Worm (Caenorhabditis elegans) whole organism, L1 larva: ENCODE data around the gene F42G2.7.

Experiments used
- C04F5.9 ChIP-seq: sonication (generic microtip); optimal IDR thresholded peaks from 2 replicates; lab custom pipeline; 2016; ENCODE audit warnings: missing genetic modification characterization, missing compliant biosample characterization
- aha-1 ChIP-seq: fragments of 150-350 bp; optimal IDR thresholded peaks from 2 replicates; lab custom pipeline; 2014; ENCODE audit warnings: missing biosample characterization, missing genetic modification characterization
- alr-1 ChIP-seq: fragments of 200-800 bp; sonication (Bioruptor generic); optimal IDR thresholded peaks from 2 replicates; lab custom pipeline; 2018; ENCODE audit warnings: borderline replicate concordance, mild to moderate bottlenecking, missing genetic modification characterization, missing compliant biosample characterization
- aly-2 ChIP-seq: fragments of 150-350 bp; optimal IDR thresholded peaks from 2 replicates; lab custom pipeline; 2014; ENCODE audit warnings: missing biosample characterization, missing genetic modification characterization
- ceh-8 ChIP-seq: fragments of 200-800 bp; sonication (Bioruptor generic); optimal IDR thresholded peaks from 2 replicates; lab custom pipeline; 2018; ENCODE audit warnings: mild to moderate bottlenecking, missing genetic modification characterization, moderate library complexity, missing compliant biosample characterization
- ceh-82 ChIP-seq, 3 experiments: fragments of 150-350 bp in 1 of 3; sonication (generic microtip) in 2 of 3; optimal IDR thresholded peaks; 2 replicates each; lab custom pipeline; 2014 to 2017; ENCODE audit warnings: missing biosample characterization in 3 of 3, missing genetic modification characterization in 3 of 3
- efl-1 ChIP-seq, 4 experiments: fragments of 150-350 bp; optimal IDR thresholded peaks in 3 of 4; peaks in 1 of 4; 1 replicate in 1 of 4; 2 replicates in 3 of 4; lab custom pipeline; 2014; ENCODE audit warnings: missing biosample characterization in 2 of 4, missing genetic modification characterization in 2 of 4, missing genetic modification reagents in 2 of 4
- efl-3 ChIP-seq: fragments of 200-800 bp; sonication (Bioruptor generic); optimal IDR thresholded peaks from 2 replicates; lab custom pipeline; 2018; ENCODE audit warnings: mild to moderate bottlenecking, missing genetic modification characterization, missing compliant biosample characterization
- egl-13 ChIP-seq: sonication (generic microtip); optimal IDR thresholded peaks from 2 replicates; lab custom pipeline; 2016; ENCODE audit warnings: missing genotype, missing genetic modification reagents, missing genetic modification characterization, missing compliant biosample characterization
- egl-27 ChIP-seq, 2 experiments: fragments of 150-350 bp in 1 of 2; sonication (generic microtip); optimal IDR thresholded peaks; 3 replicates each; lab custom pipeline; 2017 to 2018; ENCODE audit warnings: missing biosample characterization in 2 of 2, missing genetic modification characterization in 2 of 2, missing genetic modification reagents in 2 of 2
- elt-2 ChIP-seq: sonication (generic microtip); optimal IDR thresholded peaks from 2 replicates; lab custom pipeline; 2016; ENCODE audit warnings: missing genetic modification characterization, mild to moderate bottlenecking, inconsistent platforms, missing compliant biosample characterization, missing genetic modification reagents
- fos-1 ChIP-seq: fragments of 150-350 bp; optimal IDR thresholded peaks from 2 replicates; lab custom pipeline; 2014; ENCODE audit warnings: missing biosample characterization, missing genetic modification characterization
- hlh-17 ChIP-seq: fragments of 200-800 bp; sonication (Bioruptor generic); optimal IDR thresholded peaks from 2 replicates; lab custom pipeline; 2018; ENCODE audit warnings: missing genetic modification characterization, mild to moderate bottlenecking, missing compliant biosample characterization, moderate library complexity, borderline replicate concordance
- hpl-2 ChIP-seq: fragments of 150-350 bp; optimal IDR thresholded peaks from 2 replicates; lab custom pipeline; 2014; ENCODE audit warnings: missing biosample characterization, missing genetic modification reagents, missing genetic modification characterization
- jun-1 ChIP-seq: fragments of 150-350 bp; optimal IDR thresholded peaks from 2 replicates; lab custom pipeline; 2014; ENCODE audit warnings: missing biosample characterization, missing genetic modification reagents, missing genetic modification characterization
- lin-14 ChIP-seq: fragments of 200-800 bp; sonication (Bioruptor generic); optimal IDR thresholded peaks from 2 replicates; lab custom pipeline; 2018; ENCODE audit warnings: mild to moderate bottlenecking, missing genetic modification characterization, moderate library complexity, missing compliant biosample characterization
- lin-35 ChIP-seq, 2 experiments: fragments of 150-350 bp; optimal IDR thresholded peaks; 2 replicates each; lab custom pipeline; 2014; ENCODE audit warnings: missing biosample characterization in 2 of 2, missing genetic modification characterization in 2 of 2, missing genetic modification reagents in 2 of 2
- lin-39 ChIP-seq: fragments of 150-350 bp; optimal IDR thresholded peaks from 2 replicates; lab custom pipeline; 2014; ENCODE audit warnings: missing biosample characterization, missing genetic modification reagents, missing genetic modification characterization
- lsy-2 ChIP-seq, 2 experiments: fragments of 150-350 bp; optimal IDR thresholded peaks; 2 replicates each; lab custom pipeline; 2014; ENCODE audit warnings: missing biosample characterization in 2 of 2, missing genetic modification characterization in 2 of 2
- mdl-1 ChIP-seq, 2 experiments: fragments of 150-350 bp; optimal IDR thresholded peaks; 2 replicates each; lab custom pipeline; 2014 to 2017; ENCODE audit warnings: missing biosample characterization in 2 of 2, missing genetic modification characterization in 2 of 2, inconsistent platforms in 1 of 2
- nhr-12 ChIP-seq: sonication (generic microtip); optimal IDR thresholded peaks from 2 replicates; lab custom pipeline; 2017; ENCODE audit warnings: missing biosample characterization, missing genetic modification characterization
- nhr-19 ChIP-seq: fragments of 200-800 bp; sonication (Bioruptor generic); conservative IDR thresholded peaks from 2 replicates; pipeline ENCODE4 v1.3.6; 2022; ENCODE audit warnings: missing genetic modification characterization, missing compliant biosample characterization
- nhr-20 ChIP-seq: sonication (generic microtip); optimal IDR thresholded peaks from 2 replicates; lab custom pipeline; 2016; ENCODE audit warnings: mild to moderate bottlenecking, missing genetic modification characterization, missing compliant biosample characterization
- nhr-28 ChIP-seq: fragments of 150-350 bp; optimal IDR thresholded peaks from 2 replicates; lab custom pipeline; 2014; ENCODE audit warnings: missing biosample characterization, missing genetic modification characterization
- nhr-71 ChIP-seq: sonication (generic microtip); optimal IDR thresholded peaks from 2 replicates; lab custom pipeline; 2016; ENCODE audit warnings: mild to moderate bottlenecking, missing genetic modification characterization, moderate library complexity, missing compliant biosample characterization
- nhr-85 ChIP-seq: sonication (generic microtip); peaks from one replicate; lab custom pipeline; 2016; ENCODE audit warnings: missing genetic modification characterization, inconsistent platforms, missing compliant biosample characterization
- nhr-90 ChIP-seq: sonication (generic microtip); optimal IDR thresholded peaks from 2 replicates; lab custom pipeline; 2016; ENCODE audit warnings: mild to moderate bottlenecking, missing genetic modification characterization, missing compliant biosample characterization; ENCODE audit not compliant: poor library complexity
- pax-3 ChIP-seq: fragments of 200-800 bp; sonication (Bioruptor generic); optimal IDR thresholded peaks from 2 replicates; lab custom pipeline; 2018; ENCODE audit warnings: mild to moderate bottlenecking, missing genetic modification characterization, moderate library complexity, missing compliant biosample characterization
- pqm-1 ChIP-seq: sonication (generic microtip); optimal IDR thresholded peaks from 3 replicates; lab custom pipeline; 2017; ENCODE audit warnings: missing biosample characterization, missing genetic modification characterization
- rnt-1 ChIP-seq: sonication (generic microtip); optimal IDR thresholded peaks from 2 replicates; lab custom pipeline; 2016; ENCODE audit warnings: mild to moderate bottlenecking, missing genetic modification characterization, moderate library complexity, missing compliant biosample characterization
- snu-23 ChIP-seq: sonication (generic microtip); optimal IDR thresholded peaks from 2 replicates; lab custom pipeline; 2016; ENCODE audit warnings: missing genetic modification characterization, missing compliant biosample characterization
- sptf-1 ChIP-seq: fragments of 150-350 bp; optimal IDR thresholded peaks from 2 replicates; lab custom pipeline; 2014; ENCODE audit warnings: missing biosample characterization, missing genetic modification characterization
- sup-37 ChIP-seq: fragments of 200-800 bp; sonication (Bioruptor generic); optimal IDR thresholded peaks from 2 replicates; lab custom pipeline; 2018; ENCODE audit warnings: mild to moderate bottlenecking, missing genetic modification characterization, missing compliant biosample characterization
- swsn-7 ChIP-seq: sonication (generic microtip); optimal IDR thresholded peaks from 2 replicates; lab custom pipeline; 2016; ENCODE audit warnings: missing genetic modification characterization, missing compliant biosample characterization
- tbx-2 ChIP-seq: sonication (generic microtip); optimal IDR thresholded peaks from 2 replicates; lab custom pipeline; 2016; ENCODE audit warnings: missing genetic modification characterization, missing compliant biosample characterization
- tlp-1 ChIP-seq: fragments of 150-350 bp; optimal IDR thresholded peaks from 2 replicates; lab custom pipeline; 2014; ENCODE audit warnings: missing biosample characterization, missing genetic modification characterization
- unc-130 ChIP-seq: fragments of 150-350 bp; optimal IDR thresholded peaks from 2 replicates; lab custom pipeline; 2017; ENCODE audit warnings: missing biosample characterization, missing genetic modification characterization, inconsistent platforms
- vab-15 ChIP-seq: sonication (generic microtip); optimal IDR thresholded peaks from 2 replicates; lab custom pipeline; 2017; ENCODE audit warnings: missing genotype, mild to moderate bottlenecking, missing genetic modification characterization, missing compliant biosample characterization

The F42G2.7 gene

ce11 chrII:2377751-2378150 is 40.2 kb upstream of the F42G2.7 start, which contains the start of gene F16G10.6:
Gene F16G10.6, minus strand, starts transcription at chrII:2377851.
- no peak for TF ChIP-seq C04F5.9 (tag; lab: Kevin White, UChicago)
- TF ChIP-seq hlh-17 (GFP tag; lab: Kevin White, UChicago) = no peak
- no peak for TF ChIP-seq egl-13
- no peak for TF ChIP-seq nhr-85 (tag; lab: Kevin White, UChicago)
- TF ChIP-seq ceh-8 (GFP tag; lab: Kevin White, UChicago) = no peak
- no peak for TF ChIP-seq aly-2

ce11 chrII:2378465-2379009 is 39.4 kb upstream of the F42G2.7 start:
- no peak for TF ChIP-seq swsn-7 (tag; lab: Kevin White, UChicago)
- no peak for TF ChIP-seq snu-23 (GFP tag; lab: Kevin White, UChicago)
- TF ChIP-seq nhr-19 = peak; percentile 19; the same call in 1 of the 2 replicates
- peak; percentile 65 for TF ChIP-seq nhr-71
- TF ChIP-seq pqm-1 (tag; lab: Kevin White, UChicago) = peak; percentile 96
- TF ChIP-seq fos-1 (tag; lab: Kevin White, UChicago) = no peak
- TF ChIP-seq mdl-1 (tag; optimal IDR thresholded peaks at IDR 0.05; lab: Kevin White, UChicago) = peak in 1 of 2 experiments; percentile 8
- no peak for TF ChIP-seq efl-1 (optimal IDR thresholded peaks at IDR 0.05; lab: Kevin White, UChicago)
- peak in 1 of 2 experiments; percentile 80 for TF ChIP-seq efl-1 (GFP tag; optimal IDR thresholded peaks at IDR 0.05 in 1 of 2; lab: Kevin White, UChicago)
- peak in 1 of 2 experiments; percentile 60 for TF ChIP-seq lin-35 (GFP tag; optimal IDR thresholded peaks at IDR 0.05; lab: Kevin White, UChicago)
- peak; percentile 94 for TF ChIP-seq egl-13
- TF ChIP-seq elt-2 (tag; lab: Kevin White, UChicago) = peak; percentile 100
- TF ChIP-seq nhr-12 (tag; lab: Kevin White, UChicago) = no peak
- peak; percentile 33 for TF ChIP-seq lin-14
- peak; percentile 46 to 85 for TF ChIP-seq lsy-2 (tag; optimal IDR thresholded peaks at IDR 0.05; lab: Kevin White, UChicago)
- no peak for TF ChIP-seq sptf-1 (tag; lab: Kevin White, UChicago)
- peak; percentile 92 for TF ChIP-seq jun-1 (tag; lab: Kevin White, UChicago)
- no peak for TF ChIP-seq ceh-82 (tag; optimal IDR thresholded peaks at IDR 0.05; lab: Kevin White, UChicago)
- no peak for TF ChIP-seq rnt-1 (tag; lab: Kevin White, UChicago)
- peak; percentile 19 for TF ChIP-seq tbx-2 (tag; lab: Kevin White, UChicago)
- TF ChIP-seq efl-3 (GFP tag; lab: Kevin White, UChicago) = no peak
- TF ChIP-seq pax-3 (tag; lab: Kevin White, UChicago) = peak; percentile 90
- no peak for TF ChIP-seq nhr-85 (tag; lab: Kevin White, UChicago)
- TF ChIP-seq tlp-1 (tag; lab: Kevin White, UChicago) = peak; percentile 60
- TF ChIP-seq lin-39 (tag; lab: Kevin White, UChicago) = no peak
- TF ChIP-seq hpl-2 (GFP tag; lab: Kevin White, UChicago) = peak; percentile 34
- no peak for TF ChIP-seq ceh-8 (GFP tag; lab: Kevin White, UChicago)
- TF ChIP-seq egl-27 (tag; optimal IDR thresholded peaks at IDR 0.05; lab: Kevin White, UChicago) = peak in 1 of 2 experiments; percentile 69
- TF ChIP-seq nhr-90 (tag; lab: Kevin White, UChicago) = peak; percentile 59
- peak; percentile 58 for TF ChIP-seq nhr-20 (tag; lab: Kevin White, UChicago)

DNA sequence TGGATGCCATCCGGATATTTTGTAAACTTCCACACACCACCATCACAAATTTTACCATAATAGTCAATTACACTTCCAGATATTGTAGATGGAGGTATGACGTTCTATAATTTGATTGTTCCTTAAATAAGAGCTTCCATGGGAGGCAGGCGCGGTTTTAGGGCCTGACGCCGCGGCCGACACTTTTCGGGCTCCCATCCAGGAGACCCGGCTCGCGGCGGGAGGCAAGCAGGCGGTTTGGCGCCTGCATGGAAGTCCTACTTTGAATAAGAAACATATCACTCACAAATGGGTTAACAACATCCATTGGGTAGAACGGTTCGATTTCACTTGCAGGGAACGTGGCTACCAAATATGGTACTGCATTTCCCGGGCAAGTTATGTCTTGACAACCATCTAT is 38.3 kb upstream of the F42G2.7 start:
- TF ChIP-seq nhr-28 = no peak
- TF ChIP-seq jun-1 (tag; lab: Kevin White, UChicago) = no peak
- TF ChIP-seq unc-130 (tag; lab: Kevin White, UChicago) = no peak
- no peak for TF ChIP-seq sup-37 (GFP tag; lab: Kevin White, UChicago)
- TF ChIP-seq efl-3 (GFP tag; lab: Kevin White, UChicago) = no peak
- no peak for TF ChIP-seq vab-15 (tag; lab: Kevin White, UChicago)
- no peak for TF ChIP-seq aha-1 (tag; lab: Kevin White, UChicago)
- no peak for TF ChIP-seq nhr-71
- no peak for TF ChIP-seq alr-1 (tag; lab: Kevin White, UChicago)
- no peak for TF ChIP-seq nhr-19
- no peak for TF ChIP-seq elt-2 (tag; lab: Kevin White, UChicago)
- TF ChIP-seq, all 84 proteins: peak for 0
